Fruit fly (Drosophila melanogaster) whole organism, wandering third instar larva: Measurements from ENCODE around the gene BTBD9.

Experiments used
- Abd-B ChIP-seq: fragments of >200 bp; optimal IDR thresholded peaks from 2 replicates; lab custom pipeline; 2017; ENCODE audit warnings: missing biosample characterization, missing genetic modification characterization
- CrebA ChIP-seq: fragments of 200-800 bp; sonication (Bioruptor generic); optimal IDR thresholded peaks from 2 replicates; lab custom pipeline; 2016; ENCODE audit warnings: missing biosample characterization, mild to moderate bottlenecking, missing genetic modification characterization, borderline replicate concordance
- Dfd ChIP-seq: fragments of >200 bp; optimal IDR thresholded peaks from 2 replicates; lab custom pipeline; 2017; ENCODE audit warnings: missing biosample characterization, missing genetic modification characterization
- Hr83 ChIP-seq: fragments of 200-300 bp; sonication (Bioruptor generic); optimal IDR thresholded peaks from 2 replicates; lab custom pipeline; 2016; ENCODE audit warnings: missing biosample characterization, mild to moderate bottlenecking, missing genetic modification characterization, moderate library complexity; ENCODE audit not compliant: poor library complexity, severe bottlenecking
- Myc ChIP-seq: fragments of >200 bp; optimal IDR thresholded peaks from 2 replicates; lab custom pipeline; 2017
- dsf ChIP-seq: sonication (Bioruptor generic); optimal IDR thresholded peaks from 2 replicates; lab custom pipeline; 2016; ENCODE audit warnings: missing biosample characterization, missing genetic modification characterization, borderline replicate concordance
- fru ChIP-seq: fragments of 200-800 bp; sonication (Bioruptor generic); optimal IDR thresholded peaks from 3 replicates; lab custom pipeline; 2016; ENCODE audit warnings: missing biosample characterization, mild to moderate bottlenecking, missing genetic modification characterization
- h ChIP-seq: fragments of 200-800 bp; sonication (Bioruptor generic); optimal IDR thresholded peaks from 3 replicates; lab custom pipeline; 2016; ENCODE audit warnings: missing biosample characterization, mild to moderate bottlenecking, missing genetic modification characterization
- jim ChIP-seq: fragments of 175-275, 200-325 bp; sonication (Bioruptor generic); optimal IDR thresholded peaks from 2 replicates; lab custom pipeline; 2016; ENCODE audit warnings: missing biosample characterization, mild to moderate bottlenecking, missing genetic modification characterization
- lola ChIP-seq: fragments of >200 bp; optimal IDR thresholded peaks from 2 replicates; lab custom pipeline; 2017; ENCODE audit warnings: missing biosample characterization, missing genetic modification characterization
- rgr ChIP-seq: fragments of 200-800 bp; sonication (Bioruptor generic); optimal IDR thresholded peaks from 3 replicates; lab custom pipeline; 2016; ENCODE audit warnings: missing biosample characterization, mild to moderate bottlenecking, missing genetic modification characterization
- sage ChIP-seq: fragments of 200-800 bp; sonication (Bioruptor generic); optimal IDR thresholded peaks from 2 replicates; lab custom pipeline; 2016; ENCODE audit warnings: missing biosample characterization, mild to moderate bottlenecking, missing genetic modification characterization
- sv ChIP-seq: fragments of 200-800 bp; sonication (Bioruptor generic); optimal IDR thresholded peaks from 3 replicates; lab custom pipeline; 2016; ENCODE audit warnings: missing biosample characterization, missing genetic modification characterization
- usp ChIP-seq: fragments of >200 bp; optimal IDR thresholded peaks from 2 replicates; lab custom pipeline; 2017; ENCODE audit warnings: missing biosample characterization, missing genetic modification characterization

DNA sequence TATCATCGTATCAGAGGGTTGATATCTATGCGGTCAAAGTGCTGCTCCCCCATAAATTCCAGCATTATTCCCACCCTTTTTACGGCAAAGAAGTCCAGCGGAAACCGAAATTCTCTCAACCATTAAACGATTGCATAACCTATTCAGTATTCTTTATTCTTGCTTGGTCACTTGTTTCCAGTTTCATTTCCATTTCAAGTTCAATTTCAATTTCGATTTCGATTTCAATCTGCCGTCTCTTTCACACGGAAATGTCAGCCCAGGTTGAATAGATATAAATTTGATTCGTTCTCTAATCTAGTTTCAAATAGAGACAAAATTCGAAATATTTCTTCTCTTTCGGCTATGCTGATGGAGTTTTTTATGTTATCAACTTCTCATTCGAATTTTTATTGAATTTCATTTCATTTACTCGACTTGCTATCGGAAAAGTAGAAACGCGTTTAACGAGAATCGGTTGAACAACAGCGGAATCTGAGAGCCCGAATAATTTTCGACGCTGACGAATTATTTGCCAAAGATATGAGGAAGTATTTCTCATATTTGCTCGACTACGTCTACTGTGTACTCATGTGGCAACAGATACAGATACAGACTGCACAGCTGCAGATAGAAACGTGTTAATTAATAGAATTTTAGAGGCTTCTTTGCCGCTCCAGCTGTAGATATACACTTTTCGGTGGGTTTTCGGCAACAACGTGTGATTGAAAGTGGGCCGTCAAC lies 35.4 kb upstream of the BTBD9 start:
- TF ChIP-seq Dfd (GFP tag; lab: Kevin White, UChicago) (no peak), h (GFP tag; lab: Kevin White, UChicago) (no peak), sv (GFP tag; lab: Kevin White, UChicago) (no peak), rgr (GFP tag; lab: Kevin White, UChicago) (no peak), jim (GFP tag; lab: Kevin White, UChicago) (no peak), fru (GFP tag; lab: Kevin White, UChicago) (no peak), Abd-B (GFP tag; lab: Kevin White, UChicago) (no peak), dsf (GFP tag; lab: Kevin White, UChicago) (no peak), Myc (no peak), CrebA (GFP tag; lab: Kevin White, UChicago) (no peak), lola (GFP tag; lab: Kevin White, UChicago) (no peak), sage (GFP tag; lab: Kevin White, UChicago) (no peak), usp (no peak), Hr83 (GFP tag; lab: Kevin White, UChicago) (no peak)
